Worm (Caenorhabditis elegans): ENCODE results near the gene Y53G8B.2.

Gene Y53G8B.2

DNA sequence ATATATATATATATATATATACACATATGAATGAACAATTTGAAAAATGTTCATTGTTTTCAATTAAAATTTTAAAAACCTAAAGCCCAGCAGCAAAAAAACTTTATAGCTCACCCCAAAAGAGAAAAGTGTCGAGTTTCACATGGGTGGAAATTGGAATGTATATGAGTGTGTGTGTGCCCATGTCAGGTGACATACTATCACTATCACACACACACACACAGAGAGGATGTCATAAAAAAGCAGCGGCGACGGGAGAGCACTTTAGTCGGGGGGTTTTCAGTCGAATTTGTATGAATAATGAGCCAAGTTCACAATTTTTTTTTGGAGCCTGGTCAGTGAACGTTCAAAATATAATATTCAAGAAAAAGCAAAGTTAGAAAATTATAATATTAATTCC is 16.2 kb upstream of the Y53G8B.2 start:
- no peak for TF ChIP-seq unc-3 (GFP tag; conservative IDR thresholded peaks at IDR 0.05)
- no peak for TF ChIP-seq unc-3 (tag; optimal IDR thresholded peaks at IDR 0.05)
- no peak for TF ChIP-seq hlh-13 (GFP tag; optimal IDR thresholded peaks at IDR 0.05)
- no peak for TF ChIP-seq zip-5 (tag; optimal IDR thresholded peaks at IDR 0.05)
- no peak for TF ChIP-seq sdc-2 (tag; optimal IDR thresholded peaks at IDR 0.05)
- no peak for TF ChIP-seq ceh-48 (tag; optimal IDR thresholded peaks at IDR 0.05)

ce11 chrIII:3116969-3117368 is 13.2 kb upstream of the Y53G8B.2 start:
- TF ChIP-seq ceh-22 (tag; optimal IDR thresholded peaks at IDR 0.05), result no peak
- peak; percentile 63 for TF ChIP-seq elt-2 (tag; optimal IDR thresholded peaks at IDR 0.05)
- no peak for TF ChIP-seq dve-1 (tag; optimal IDR thresholded peaks at IDR 0.05)

- TF ChIP-seq F13H6.1 (tag; optimal IDR thresholded peaks at IDR 0.05) (no peak), elt-4 (tag; optimal IDR thresholded peaks at IDR 0.05) (no peak), nhr-11 (tag; optimal IDR thresholded peaks at IDR 0.05) (no peak), ttx-3 (tag; optimal IDR thresholded peaks at IDR 0.05) (no peak), ceh-30 (tag; optimal IDR thresholded peaks at IDR 0.05) (no peak), gmeb-2 (tag; optimal IDR thresholded peaks at IDR 0.05) (no peak), ahr-1 (tag; optimal IDR thresholded peaks at IDR 0.05) (no peak), hlh-6 (tag; optimal IDR thresholded peaks at IDR 0.05) (no peak), K09A11.1 (tag; optimal IDR thresholded peaks at IDR 0.05; ENCODE audit: insufficient read depth) (no peak), che-1 (tag; optimal IDR thresholded peaks at IDR 0.05) (no peak), ceh-18 (tag; optimal IDR thresholded peaks at IDR 0.05) (no peak), rnt-1 (tag; optimal IDR thresholded peaks at IDR 0.05) (no peak), ref-2 (tag; optimal IDR thresholded peaks at IDR 0.05) (no peak), madf-2 (tag; optimal IDR thresholded peaks at IDR 0.05) (no peak), tbx-7 (tag; optimal IDR thresholded peaks at IDR 0.05) (no peak), unc-42 (tag; optimal IDR thresholded peaks at IDR 0.05) (no peak), fax-1 (tag; optimal IDR thresholded peaks at IDR 0.05) (no peak)
Observed at ce11 chrIII:3112616-3113015, 8.9 kb upstream of the Y53G8B.2 start.

- no peak for TF ChIP-seq C08G9.2 (tag; optimal IDR thresholded peaks at IDR 0.05)
- TF ChIP-seq ceh-19 (GFP tag; optimal IDR thresholded peaks at IDR 0.05), result no peak
- no peak for TF ChIP-seq dve-1 (tag; optimal IDR thresholded peaks at IDR 0.05)
- no peak for TF ChIP-seq ceh-18 (tag; optimal IDR thresholded peaks at IDR 0.05)
- no peak for TF ChIP-seq fkh-10 (GFP tag; optimal IDR thresholded peaks at IDR 0.05)
- no peak for TF ChIP-seq hlh-30 (tag; optimal IDR thresholded peaks at IDR 0.05; ENCODE audit: insufficient read depth)
- no peak for TF ChIP-seq zip-5 (tag; optimal IDR thresholded peaks at IDR 0.05)
- no peak for TF ChIP-seq unc-42 (tag; optimal IDR thresholded peaks at IDR 0.05)
- no peak for TF ChIP-seq ceh-48 (tag; optimal IDR thresholded peaks at IDR 0.05)
- no peak for TF ChIP-seq madf-2 (tag; optimal IDR thresholded peaks at IDR 0.05)
- TF ChIP-seq lim-6 (tag; optimal IDR thresholded peaks at IDR 0.05), result no peak
- no peak for TF ChIP-seq F13H6.1 (tag; optimal IDR thresholded peaks at IDR 0.05)
- TF ChIP-seq Y22D7AL.16 (tag; optimal IDR thresholded peaks at IDR 0.05), result no peak
- no peak for TF ChIP-seq elt-2 (tag; optimal IDR thresholded peaks at IDR 0.05)
- no peak for TF ChIP-seq pha-4 (tag; optimal IDR thresholded peaks at IDR 0.05)
- TF ChIP-seq nfya-1 (tag; optimal IDR thresholded peaks at IDR 0.05), result no peak
- TF ChIP-seq npax-4 (tag; optimal IDR thresholded peaks at IDR 0.05), result no peak
- TF ChIP-seq ceh-22 (tag; optimal IDR thresholded peaks at IDR 0.05), result no peak
- no peak for TF ChIP-seq K09A11.1 (tag; optimal IDR thresholded peaks at IDR 0.05; ENCODE audit: insufficient read depth)
- TF ChIP-seq ref-2 (tag; optimal IDR thresholded peaks at IDR 0.05), result no peak
Observed at ce11 chrIII:3112001-3112400, 8.2 kb upstream of the Y53G8B.2 start.

DNA sequence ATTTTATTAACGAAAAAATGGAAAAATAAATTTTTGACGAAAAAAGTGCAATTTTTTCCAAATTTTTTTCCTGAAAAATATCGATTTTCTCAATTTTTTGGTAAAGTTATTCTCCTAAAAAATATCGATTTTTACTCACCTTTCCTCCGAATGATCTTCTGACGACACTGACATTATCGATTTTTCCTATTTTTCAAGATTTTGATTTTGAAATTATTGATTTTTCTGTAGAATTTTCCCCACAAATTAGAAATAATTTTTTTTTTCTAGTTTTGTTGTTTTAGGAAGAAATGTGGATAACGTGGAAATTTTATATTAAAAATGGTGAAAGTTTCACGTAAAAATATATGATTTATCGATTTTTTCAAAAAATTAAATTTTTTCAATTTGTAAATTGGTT is 7.8 kb upstream of the Y53G8B.2 start:
- no peak for TF ChIP-seq tbx-2 (tag; optimal IDR thresholded peaks at IDR 0.05)
- no peak for TF ChIP-seq ceh-18 (tag; optimal IDR thresholded peaks at IDR 0.05)
- TF ChIP-seq hlh-13 (GFP tag; optimal IDR thresholded peaks at IDR 0.05), result no peak
- no peak for TF ChIP-seq fkh-6 (tag; optimal IDR thresholded peaks at IDR 0.05)

Data from whole organism, late embryonic.